Fruit fly (Drosophila melanogaster) whole organism, embryonic: ENCODE data around the gene CG31249.

Experiments used
- CG10959 ChIP-seq: fragments of 200-800 bp; sonication (Bioruptor generic); IDR thresholded peaks from 2 replicates; pipeline ENCODE4 v1.3.6; 2022; ENCODE audit warnings: missing biosample characterization, missing genetic modification characterization
- CG12104 ChIP-seq: fragments of 200-800 bp; sonication (Bioruptor generic); optimal IDR thresholded peaks from 3 replicates; lab custom pipeline; 2016; ENCODE audit warnings: missing biosample characterization, missing genetic modification characterization
- CG1603 ChIP-seq: fragments of 200-800 bp; sonication (Bioruptor generic); optimal IDR thresholded peaks from 2 replicates; lab custom pipeline; 2019; ENCODE audit warnings: missing biosample characterization, mild to moderate bottlenecking, missing genetic modification characterization, moderate library complexity
- CG16815 ChIP-seq: fragments of 200-800 bp; sonication (Bioruptor generic); optimal IDR thresholded peaks from 3 replicates; lab custom pipeline; 2017; ENCODE audit warnings: missing biosample characterization, mild to moderate bottlenecking, missing genetic modification characterization
- CG16863 ChIP-seq: fragments of 200-800 bp; sonication (Bioruptor generic); optimal IDR thresholded peaks from 3 replicates; lab custom pipeline; 2016; ENCODE audit warnings: missing biosample characterization, missing genetic modification characterization
- CG17328 ChIP-seq: fragments of 200-800 bp; sonication (Bioruptor generic); IDR thresholded peaks from 2 replicates; pipeline ENCODE4 v1.3.6; 2022; ENCODE audit warnings: missing biosample characterization, missing genetic modification characterization
- CG17912 ChIP-seq: fragments of 200-800 bp; sonication (Bioruptor generic); optimal IDR thresholded peaks from 2 replicates; lab custom pipeline; 2018; ENCODE audit warnings: missing biosample characterization, mild to moderate bottlenecking, missing genetic modification characterization
- CG1792 ChIP-seq: fragments of 200-800 bp; sonication (Bioruptor generic); optimal IDR thresholded peaks from 2 replicates; lab custom pipeline; 2016; ENCODE audit warnings: missing biosample characterization, missing genetic modification characterization
- CG18619 ChIP-seq: fragments of 200-800 bp; sonication (Bioruptor generic); optimal IDR thresholded peaks from 3 replicates; lab custom pipeline; 2017; ENCODE audit warnings: missing biosample characterization, mild to moderate bottlenecking, missing genetic modification characterization
- CG2120 ChIP-seq: fragments of 200-800 bp; sonication (Bioruptor generic); optimal IDR thresholded peaks from 3 replicates; lab custom pipeline; 2016; ENCODE audit warnings: missing biosample characterization, missing genetic modification characterization
- CG2889 ChIP-seq: fragments of 200-800 bp; sonication (Bioruptor generic); IDR thresholded peaks from 3 replicates; pipeline ENCODE4 v1.3.6; 2022; ENCODE audit warnings: missing biosample characterization, missing genetic modification characterization
- CG30020 ChIP-seq: fragments of 200-800 bp; optimal IDR thresholded peaks from 2 replicates; lab custom pipeline; 2019; ENCODE audit warnings: missing biosample characterization, mild to moderate bottlenecking, missing genetic modification characterization, moderate library complexity
- CG3407 ChIP-seq: fragments of 200-800 bp; sonication (Bioruptor generic); optimal IDR thresholded peaks from 2 replicates; lab custom pipeline; 2018; ENCODE audit warnings: missing biosample characterization, mild to moderate bottlenecking, missing genetic modification characterization
- CG4328 ChIP-seq: fragments of 200-800 bp; sonication (Bioruptor generic); optimal IDR thresholded peaks from 3 replicates; lab custom pipeline; 2017; ENCODE audit warnings: missing biosample characterization, missing genetic modification reagents, missing genetic modification characterization
- CG4707 ChIP-seq: fragments of 200-800 bp; sonication (Bioruptor generic); optimal IDR thresholded peaks from 2 replicates; lab custom pipeline; 2018; ENCODE audit warnings: missing biosample characterization, mild to moderate bottlenecking, missing genetic modification characterization, moderate library complexity
- CG8359 ChIP-seq: fragments of 200-800 bp; sonication (Bioruptor generic); optimal IDR thresholded peaks from 2 replicates; lab custom pipeline; 2017; ENCODE audit warnings: missing biosample characterization, mild to moderate bottlenecking, missing genetic modification characterization, borderline replicate concordance
- CG8388 ChIP-seq: fragments of 200-800 bp; sonication (Bioruptor generic); optimal IDR thresholded peaks from 2 replicates; lab custom pipeline; 2019; ENCODE audit warnings: missing biosample characterization, mild to moderate bottlenecking, missing genetic modification characterization, moderate library complexity
- D ChIP-seq, 2 experiments: fragments of 200-800 bp in 1 of 2; fragments of >200 bp in 1 of 2; sonication (Bioruptor generic) in 1 of 2; optimal IDR thresholded peaks; 2 replicates in 1 of 2; 3 replicates in 1 of 2; lab custom pipeline; 2017; ENCODE audit warnings: mild to moderate bottlenecking in 1 of 2, missing biosample characterization in 1 of 2, missing genetic modification characterization in 1 of 2, missing genetic modification reagents in 1 of 2
- Eip74EF ChIP-seq, 2 experiments: fragments of 200-800 bp in 1 of 2; fragments of >200 bp in 1 of 2; sonication (Bioruptor generic) in 1 of 2; optimal IDR thresholded peaks; 2 replicates each; lab custom pipeline; 2017 to 2019; ENCODE audit warnings: missing biosample characterization in 2 of 2, missing genetic modification characterization in 2 of 2, mild to moderate bottlenecking in 1 of 2, moderate library complexity in 1 of 2
- Ets97D ChIP-seq: fragments of 200-800 bp; sonication (Bioruptor generic); optimal IDR thresholded peaks from 3 replicates; lab custom pipeline; 2016; ENCODE audit warnings: missing biosample characterization, missing genetic modification characterization
- Hey ChIP-seq: fragments of 200-800 bp; sonication (Bioruptor generic); optimal IDR thresholded peaks from 3 replicates; lab custom pipeline; 2018; ENCODE audit warnings: missing biosample characterization, mild to moderate bottlenecking, missing genetic modification characterization
- Hmr ChIP-seq: fragments of 200-800 bp; sonication (Bioruptor generic); optimal IDR thresholded peaks from 3 replicates; lab custom pipeline; 2017; ENCODE audit warnings: mild to moderate bottlenecking, missing biosample characterization, missing genetic modification reagents, missing genetic modification characterization
- Hmx ChIP-seq: fragments of 200-800 bp; sonication (Bioruptor generic); optimal IDR thresholded peaks from 2 replicates; lab custom pipeline; 2016; ENCODE audit warnings: missing biosample characterization, missing genetic modification characterization
- Jarid2 ChIP-seq: fragments of 200-800 bp; sonication (Bioruptor generic); optimal IDR thresholded peaks from 3 replicates; lab custom pipeline; 2017; ENCODE audit warnings: mild to moderate bottlenecking, missing biosample characterization, missing genetic modification reagents, missing genetic modification characterization
- Kr ChIP-seq: fragments of 200-800 bp; sonication (Bioruptor generic); optimal IDR thresholded peaks from 2 replicates; lab custom pipeline; 2017; ENCODE audit warnings: missing biosample characterization, mild to moderate bottlenecking, missing genetic modification characterization
- Lim3 ChIP-seq: fragments of 200-800 bp; sonication (Bioruptor generic); IDR thresholded peaks from 2 replicates; pipeline ENCODE4 v1.3.6; 2022; ENCODE audit warnings: missing biosample characterization, missing genetic modification characterization
- Max ChIP-seq: fragments of 200-800 bp; sonication (Bioruptor generic); optimal IDR thresholded peaks from 2 replicates; lab custom pipeline; 2016; ENCODE audit warnings: missing biosample characterization, mild to moderate bottlenecking, missing genetic modification characterization
- Med ChIP-seq: fragments of 200-800 bp; sonication (Bioruptor generic); peaks from one replicate; lab custom pipeline; 2016; ENCODE audit warnings: missing biosample characterization, missing genetic modification characterization, mild to moderate bottlenecking, inconsistent platforms, moderate library complexity
- Ravus ChIP-seq: fragments of 200-800 bp; sonication (Bioruptor generic); IDR thresholded peaks from 2 replicates; pipeline ENCODE4 v1.3.6; 2022; ENCODE audit warnings: missing biosample characterization, missing genetic modification characterization
- Rfx ChIP-seq: fragments of 200-800 bp; sonication (Bioruptor generic); IDR thresholded peaks from 2 replicates; pipeline ENCODE4 v1.3.6; 2022; ENCODE audit warnings: missing biosample characterization, missing genetic modification characterization
- Vsx1 ChIP-seq: fragments of 200-800 bp; sonication (Bioruptor generic); optimal IDR thresholded peaks from 2 replicates; lab custom pipeline; 2017; ENCODE audit warnings: missing biosample characterization, mild to moderate bottlenecking, missing genetic modification characterization, missing genetic modification reagents
- bigmax ChIP-seq: fragments of 200-800 bp; sonication (Bioruptor generic); optimal IDR thresholded peaks from 2 replicates; lab custom pipeline; 2018; ENCODE audit warnings: missing biosample characterization, mild to moderate bottlenecking, missing genetic modification characterization
- chinmo ChIP-seq: fragments of 200-800 bp; sonication (Bioruptor generic); IDR thresholded peaks from 4 replicates; pipeline ENCODE4 v1.3.6; 2022; ENCODE audit warnings: missing biosample characterization, missing genetic modification characterization; ENCODE audit not compliant: partially characterized antibody
- chm ChIP-seq: fragments of 200-800 bp; sonication (Bioruptor generic); IDR thresholded peaks from 2 replicates; pipeline ENCODE4 v1.3.6; 2022; ENCODE audit warnings: missing biosample characterization, missing genetic modification characterization
- crol ChIP-seq: fragments of 200-800 bp; sonication (Bioruptor generic); IDR thresholded peaks from 2 replicates; pipeline ENCODE4 v1.3.6; 2022; ENCODE audit warnings: missing biosample characterization, missing genetic modification characterization
- cwo ChIP-seq: fragments of 200-800 bp; sonication (Bioruptor generic); optimal IDR thresholded peaks from 3 replicates; lab custom pipeline; 2017; ENCODE audit warnings: missing biosample characterization, missing genetic modification characterization, mild to moderate bottlenecking, moderate library complexity, missing genetic modification reagents
- dan ChIP-seq: fragments of 200-800 bp; sonication (Bioruptor generic); IDR thresholded peaks from 2 replicates; pipeline ENCODE4 v1.3.6; 2022; ENCODE audit warnings: missing biosample characterization, missing genetic modification characterization
- gfzf ChIP-seq: fragments of 200-800 bp; sonication (Bioruptor generic); optimal IDR thresholded peaks from 2 replicates; lab custom pipeline; 2016; ENCODE audit warnings: missing biosample characterization, mild to moderate bottlenecking, missing genetic modification characterization, moderate library complexity
- kah ChIP-seq: fragments of 200-800 bp; sonication (Bioruptor generic); optimal IDR thresholded peaks from 2 replicates; lab custom pipeline; 2018; ENCODE audit warnings: missing biosample characterization, mild to moderate bottlenecking, missing genetic modification characterization
- lov ChIP-seq, 2 experiments: fragments of 200-800 bp in 1 of 2; fragments of >200 bp in 1 of 2; sonication (Bioruptor generic) in 1 of 2; IDR thresholded peaks in 1 of 2; optimal IDR thresholded peaks in 1 of 2; 2 replicates in 1 of 2; 3 replicates in 1 of 2; pipeline versions ENCODE4 v1.3.6 to Lab custom; 2017 to 2022; ENCODE audit warnings: missing biosample characterization in 1 of 2, missing genetic modification characterization in 1 of 2
- luna ChIP-seq: fragments of 200-800 bp; sonication (Bioruptor generic); optimal IDR thresholded peaks from 2 replicates; lab custom pipeline; 2016; ENCODE audit warnings: missing biosample characterization, missing genetic modification characterization
- peb ChIP-seq: fragments of 200-800 bp; sonication (Bioruptor generic); IDR thresholded peaks from 2 replicates; pipeline ENCODE4 v1.3.6; 2022; ENCODE audit warnings: missing biosample characterization, missing genetic modification characterization
- pho ChIP-seq: fragments of 200-800 bp; sonication (Bioruptor generic); optimal IDR thresholded peaks from 2 replicates; lab custom pipeline; 2016; ENCODE audit warnings: missing biosample characterization, missing genetic modification characterization
- phol ChIP-seq: fragments of 200-800 bp; sonication (Bioruptor generic); optimal IDR thresholded peaks from 3 replicates; lab custom pipeline; 2018; ENCODE audit warnings: missing biosample characterization, mild to moderate bottlenecking, missing genetic modification characterization, moderate library complexity
- repo ChIP-seq: fragments of 200-800 bp; sonication (Bioruptor generic); optimal IDR thresholded peaks from 2 replicates; lab custom pipeline; 2016; ENCODE audit warnings: missing biosample characterization, missing genetic modification characterization
- run ChIP-seq: fragments of 200-800 bp; sonication (Bioruptor generic); optimal IDR thresholded peaks from 3 replicates; lab custom pipeline; 2018; ENCODE audit warnings: missing biosample characterization, mild to moderate bottlenecking, missing genetic modification characterization
- sna ChIP-seq: fragments of 200-800 bp; sonication (Bioruptor generic); IDR thresholded peaks from 2 replicates; pipeline ENCODE4 v1.3.6; 2022; ENCODE audit warnings: missing biosample characterization, missing genetic modification characterization; ENCODE audit not compliant: partially characterized antibody
- sug ChIP-seq: fragments of 200-800 bp; optimal IDR thresholded peaks from 2 replicates; lab custom pipeline; 2019; ENCODE audit warnings: missing biosample characterization, mild to moderate bottlenecking, missing genetic modification characterization, moderate library complexity
- tna ChIP-seq: fragments of 200-800 bp; sonication (Bioruptor generic); IDR thresholded peaks from 2 replicates; pipeline ENCODE4 v1.3.6; 2022; ENCODE audit warnings: missing biosample characterization, missing genetic modification characterization; ENCODE audit not compliant: partially characterized antibody
- zfh1 ChIP-seq: fragments of 200-800 bp; sonication (Bioruptor generic); IDR thresholded peaks from 3 replicates; pipeline ENCODE4 v1.3.6; 2022; ENCODE audit warnings: missing biosample characterization, missing genetic modification characterization

Gene CG31249

DNA sequence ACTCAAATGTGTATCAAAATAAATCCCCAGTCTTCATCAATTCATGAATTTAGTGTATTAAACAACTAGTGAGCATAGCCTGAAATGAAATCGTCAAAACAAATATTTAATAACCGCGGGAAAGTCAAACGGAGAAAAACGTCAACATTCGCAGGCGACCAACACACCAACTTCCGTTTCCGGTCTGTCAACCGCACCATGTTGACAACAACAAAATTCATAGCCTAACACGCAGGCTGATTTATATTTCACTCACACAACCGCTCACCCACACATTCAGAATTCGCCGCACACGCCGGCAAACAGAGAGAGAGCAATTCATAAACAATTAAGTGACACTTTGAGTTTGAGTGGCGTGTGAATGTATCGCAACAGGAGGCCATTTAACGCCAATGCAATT, 31.8 kb downstream of the CG31249 start (continued):
- TF ChIP-seq tna (GFP tag; lab: Robert Waterston, UW) (no peak), CG1603 (tag; lab: Kevin White, UChicago) (peak; percentile 56), CG30020 (tag; lab: Kevin White, UChicago) (no peak), Ets97D (GFP tag; lab: Kevin White, UChicago) (peak; percentile 96), Max (GFP tag; lab: Kevin White, UChicago) (no peak), sna (no peak), peb (no peak), CG2120 (GFP tag; lab: Kevin White, UChicago) (no peak), CG1792 (GFP tag; lab: Kevin White, UChicago) (no peak), CG16815 (GFP tag; lab: Kevin White, UChicago) (no peak), kah (no peak), Rfx (no peak), phol (tag; lab: Kevin White, UChicago) (peak; percentile 50), CG8359 (GFP tag; lab: Kevin White, UChicago) (no peak), Ravus (GFP tag; lab: Robert Waterston, UW) (no peak), Eip74EF (GFP tag; optimal IDR thresholded peaks at IDR 0.05; lab: Kevin White, UChicago) (no peak), dan (GFP tag; lab: Robert Waterston, UW) (no peak), zfh1 (GFP tag; lab: Robert Waterston, UW) (no peak), pho (GFP tag; lab: Kevin White, UChicago) (no peak), CG3407 (GFP tag; lab: Kevin White, UChicago) (peak; percentile 16), run (no peak), CG12104 (GFP tag; lab: Kevin White, UChicago) (no peak), chinmo (GFP tag; lab: Robert Waterston, UW) (no peak), CG8388 (GFP tag; lab: Kevin White, UChicago) (peak; percentile 48), Jarid2 (GFP tag; lab: Kevin White, UChicago) (no peak), CG18619 (GFP tag; lab: Kevin White, UChicago) (no peak), Lim3 (no peak), CG2889 (GFP tag; lab: Robert Waterston, UW) (no peak), cwo (GFP tag; lab: Kevin White, UChicago) (no peak), Med (GFP tag; lab: Kevin White, UChicago) (no peak), CG17328 (GFP tag; lab: Robert Waterston, UW) (peak; percentile 52), sug (tag; lab: Kevin White, UChicago) (no peak), CG4328 (GFP tag; lab: Kevin White, UChicago) (no peak), bigmax (no peak), Hmx (GFP tag; lab: Kevin White, UChicago) (no peak), gfzf (GFP tag; lab: Kevin White, UChicago) (no peak), chm (GFP tag; lab: Robert Waterston, UW) (peak; percentile 67), CG17912 (GFP tag; lab: Kevin White, UChicago) (no peak), luna (GFP tag; lab: Kevin White, UChicago) (no peak), Vsx1 (no peak), Hey (tag; lab: Kevin White, UChicago) (peak; percentile 47), Hmr (GFP tag; lab: Kevin White, UChicago) (no peak), lov (optimal IDR thresholded peaks at IDR 0.05; lab: Kevin White, UChicago) (no peak), lov (GFP tag; IDR thresholded peaks at IDR 0.05; lab: Robert Waterston, UW) (peak; percentile 77; the same call in 2 of the 3 replicates), D (optimal IDR thresholded peaks at IDR 0.05; lab: Kevin White, UChicago) (no peak), D (GFP tag; optimal IDR thresholded peaks at IDR 0.05; lab: Kevin White, UChicago) (peak; percentile 3), crol (GFP tag; lab: Robert Waterston, UW) (no peak), repo (GFP tag; lab: Kevin White, UChicago) (no peak), Kr (no peak), CG10959 (GFP tag; lab: Robert Waterston, UW) (no peak), CG16863 (GFP tag; lab: Kevin White, UChicago) (no peak), CG4707 (GFP tag; lab: Kevin White, UChicago) (peak; percentile 47)
